Fruit fly (Drosophila melanogaster): Measurements from ENCODE around the gene SA1.

SA1 gene

DNA sequence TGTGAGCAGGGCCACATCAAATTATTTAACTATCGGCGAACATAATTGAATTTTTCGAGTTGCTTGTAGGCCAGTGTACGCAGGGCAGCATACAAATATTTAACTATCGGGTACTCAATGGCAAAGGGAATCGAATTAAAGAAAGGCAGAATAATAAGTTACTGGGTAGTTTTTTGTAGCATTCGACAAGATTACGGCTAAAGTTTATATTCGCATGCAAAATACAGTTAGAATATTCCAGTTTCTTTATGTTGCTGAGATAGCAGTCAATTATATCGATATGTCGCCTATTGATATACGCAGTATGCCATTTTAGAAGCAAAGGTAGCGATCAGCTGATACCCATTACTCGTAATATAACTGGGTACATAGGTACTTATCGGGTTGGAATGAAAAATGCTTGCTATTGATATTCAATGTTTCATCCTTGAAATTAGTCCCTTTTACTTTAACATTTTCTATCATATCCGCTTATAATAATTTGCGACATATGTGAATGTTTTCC lies 17.8 kb downstream of the SA1 start (continued):
- TF ChIP-seq CG12391 (tag; optimal IDR thresholded peaks at IDR 0.05) (peak; percentile 50), CG4282 (GFP tag; optimal IDR thresholded peaks at IDR 0.05) (peak; percentile 2), CG18599 (GFP tag; optimal IDR thresholded peaks at IDR 0.05) (no peak), CG8944 (GFP tag; optimal IDR thresholded peaks at IDR 0.05) (peak; percentile 42), NC2β (GFP tag; optimal IDR thresholded peaks at IDR 0.05) (peak; percentile 52), disco-r (GFP tag; optimal IDR thresholded peaks at IDR 0.05) (no peak), vfl (GFP tag; optimal IDR thresholded peaks at IDR 0.05) (peak; percentile 33), CG11695 (GFP tag; IDR thresholded peaks at IDR 0.05) (peak; percentile 53; the same call in 1 of the 3 replicates), CG14441 (GFP tag; IDR thresholded peaks at IDR 0.05) (peak; percentile 48; the same call in 1 of the 2 replicates), Doc3 (GFP tag; IDR thresholded peaks at IDR 0.05; ENCODE audit: partially characterized antibody) (peak; percentile 91), NK7.1 (GFP tag; optimal IDR thresholded peaks at IDR 0.05) (peak; percentile 53), Optix (GFP tag; IDR thresholded peaks at IDR 0.05) (no peak), CG1832 (GFP tag; optimal IDR thresholded peaks at IDR 0.05) (no peak), mam (GFP tag; optimal IDR thresholded peaks at IDR 0.05) (peak; percentile 43), D19A (tag; optimal IDR thresholded peaks at IDR 0.05) (peak; percentile 32), CG17829 (tag; optimal IDR thresholded peaks at IDR 0.05) (peak; percentile 20), CG4424 (GFP tag; optimal IDR thresholded peaks at IDR 0.05) (peak; percentile 41), chif (GFP tag; optimal IDR thresholded peaks at IDR 0.05) (peak in 1 of 2 experiments; percentile 56), lilli (GFP tag; optimal IDR thresholded peaks at IDR 0.05) (peak; percentile 70), Dfd (GFP tag; optimal IDR thresholded peaks at IDR 0.05) (no peak), jing (GFP tag; optimal IDR thresholded peaks at IDR 0.05) (no peak), zf30C (GFP tag; optimal IDR thresholded peaks at IDR 0.05) (no peak), CG15269 (tag; optimal IDR thresholded peaks at IDR 0.05) (peak; percentile 41), CG6683 (GFP tag; optimal IDR thresholded peaks at IDR 0.05) (no peak), CG10462 (GFP tag; optimal IDR thresholded peaks at IDR 0.05) (no peak), Sry-δ (GFP tag; optimal IDR thresholded peaks at IDR 0.05) (peak; percentile 68), fd3F (GFP tag; optimal IDR thresholded peaks at IDR 0.05) (no peak), repo (GFP tag; optimal IDR thresholded peaks at IDR 0.05) (peak; percentile 23), CG10209 (GFP tag; optimal IDR thresholded peaks at IDR 0.05) (peak; percentile 27), phol (tag; optimal IDR thresholded peaks at IDR 0.05) (peak; percentile 55), dm (GFP tag; optimal IDR thresholded peaks at IDR 0.05) (no peak), grau (tag; optimal IDR thresholded peaks at IDR 0.05) (peak; percentile 44), Six4 (GFP tag; optimal IDR thresholded peaks at IDR 0.05) (peak; percentile 20), CG18262 (tag; optimal IDR thresholded peaks at IDR 0.05) (peak; percentile 30), CG3281 (GFP tag; optimal IDR thresholded peaks at IDR 0.05) (peak; percentile 18), sima (GFP tag; optimal IDR thresholded peaks at IDR 0.05) (no peak), CG8290 (GFP tag; optimal IDR thresholded peaks at IDR 0.05) (peak; percentile 5), CG8290 (tag; optimal IDR thresholded peaks at IDR 0.05) (no peak), CG33213 (GFP tag; optimal IDR thresholded peaks at IDR 0.05) (peak; percentile 26), CG6272 (GFP tag; IDR thresholded peaks at IDR 0.05) (no peak; the same call in 1 of the 2 replicates), CG6813 (GFP tag; optimal IDR thresholded peaks at IDR 0.05) (peak; percentile 6), CG16863 (GFP tag; optimal IDR thresholded peaks at IDR 0.05) (peak; percentile 39), HHEX (GFP tag; optimal IDR thresholded peaks at IDR 0.05) (peak; percentile 65), MESR4 (GFP tag; optimal IDR thresholded peaks at IDR 0.05) (peak; percentile 93), Camta (GFP tag; optimal IDR thresholded peaks at IDR 0.05) (peak; percentile 47), gcm (GFP tag; optimal IDR thresholded peaks at IDR 0.05) (peak; percentile 34), ato (GFP tag; IDR thresholded peaks at IDR 0.05; ENCODE audit: partially characterized antibody) (peak; percentile 55), Xbp1 (GFP tag; optimal IDR thresholded peaks at IDR 0.05) (peak; percentile 49), tup (GFP tag; optimal IDR thresholded peaks at IDR 0.05) (no peak), nerfin-2 (GFP tag; IDR thresholded peaks at IDR 0.05; ENCODE audit: partially characterized antibody) (peak; percentile 66; the same call in 1 of the 2 replicates)

All from whole organism, embryonic.